Worm (Caenorhabditis elegans): ENCODE results near the gene Y57G7A.11.

The Y57G7A.11 gene

DNA sequence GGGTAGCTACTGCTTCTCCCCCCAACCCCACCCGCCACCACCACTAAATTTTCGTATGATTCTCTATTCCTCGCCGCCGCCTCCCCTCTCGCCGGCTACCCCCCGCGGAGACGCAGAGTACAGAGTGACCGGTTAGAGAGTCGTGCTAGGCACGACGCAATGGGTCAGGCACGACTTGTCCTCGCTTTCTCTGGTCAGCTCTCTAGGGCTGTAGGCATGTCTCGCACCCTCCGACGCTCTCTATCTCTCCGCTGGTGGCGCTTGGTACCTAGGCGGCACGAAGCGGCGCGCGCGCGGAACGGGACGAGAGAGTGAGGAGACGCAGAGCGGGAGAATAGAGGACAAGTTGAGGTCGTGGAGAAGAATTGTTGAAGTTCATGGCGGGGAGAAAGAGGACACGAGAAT is 29.8 kb downstream of the Y57G7A.11 start:
- peak; percentile 91 for TF ChIP-seq zag-1 (tag; optimal IDR thresholded peaks at IDR 0.05)
- TF ChIP-seq gmeb-1 (tag; optimal IDR thresholded peaks at IDR 0.05): peak; percentile 46
- TF ChIP-seq sma-3 (GFP tag; optimal IDR thresholded peaks at IDR 0.05): peak; percentile 89
- TF ChIP-seq elt-1 (tag; optimal IDR thresholded peaks at IDR 0.05): peak; percentile 43
- no peak for TF ChIP-seq unc-39 (tag; optimal IDR thresholded peaks at IDR 0.05)
- peak; percentile 32 to 85 for TF ChIP-seq lsy-2 (tag; optimal IDR thresholded peaks at IDR 0.05)
- peak; percentile 53 for TF ChIP-seq nhr-129 (tag; optimal IDR thresholded peaks at IDR 0.05)
- peak; percentile 94 for TF ChIP-seq nhr-25 (tag; optimal IDR thresholded peaks at IDR 0.05)
- peak; percentile 82 for TF ChIP-seq blmp-1 (tag; optimal IDR thresholded peaks at IDR 0.05; ENCODE audit: insufficient read depth)
- TF ChIP-seq nhr-11 (tag; optimal IDR thresholded peaks at IDR 0.05): no peak
- TF ChIP-seq ceh-16 (tag; optimal IDR thresholded peaks at IDR 0.05): peak; percentile 69
- peak; percentile 61 for TF ChIP-seq lin-13 (GFP tag; optimal IDR thresholded peaks at IDR 0.05)
- no peak for TF ChIP-seq ztf-11 (tag; optimal IDR thresholded peaks at IDR 0.05)
- no peak for TF ChIP-seq nhr-10 (tag; optimal IDR thresholded peaks at IDR 0.05)
- peak; percentile 52 for TF ChIP-seq nhr-237 (tag; optimal IDR thresholded peaks at IDR 0.05)
- TF ChIP-seq sma-9 (GFP tag; optimal IDR thresholded peaks at IDR 0.05): peak; percentile 91
- no peak for TF ChIP-seq sma-9 (tag; optimal IDR thresholded peaks at IDR 0.05)
- peak; percentile 46 for TF ChIP-seq crh-2 (tag; optimal IDR thresholded peaks at IDR 0.05)
- TF ChIP-seq C34F6.9 (tag; optimal IDR thresholded peaks at IDR 0.05): peak; percentile 43
- TF ChIP-seq ceh-82 (tag; optimal IDR thresholded peaks at IDR 0.05): peak; percentile 76
- no peak for TF ChIP-seq peb-1 (tag; optimal IDR thresholded peaks at IDR 0.05)
- TF ChIP-seq mdl-1 (tag; optimal IDR thresholded peaks at IDR 0.05): peak; percentile 87 to 90
- peak; percentile 72 for TF ChIP-seq sem-4 (tag; optimal IDR thresholded peaks at IDR 0.05)
- no peak for TF ChIP-seq skn-1 (tag; optimal IDR thresholded peaks at IDR 0.05)
- TF ChIP-seq mab-5 (tag; optimal IDR thresholded peaks at IDR 0.05): peak; percentile 9
- peak; percentile 83 for TF ChIP-seq unc-55 (GFP tag; optimal IDR thresholded peaks at IDR 0.05)
- peak; percentile 84 for TF ChIP-seq fos-1 (tag; optimal IDR thresholded peaks at IDR 0.05)
- TF ChIP-seq egl-27 (tag; optimal IDR thresholded peaks at IDR 0.05): peak; percentile 86
- TF ChIP-seq R02D3.7 (tag; optimal IDR thresholded peaks at IDR 0.05): no peak
- peak; percentile 39 for TF ChIP-seq lin-11 (tag; optimal IDR thresholded peaks at IDR 0.05)
- TF ChIP-seq nhr-21 (tag; optimal IDR thresholded peaks at IDR 0.05): peak; percentile 95
- no peak for TF ChIP-seq mbf-1 (tag; optimal IDR thresholded peaks at IDR 0.05)
- TF ChIP-seq Y55F3AM.14 (GFP tag; optimal IDR thresholded peaks at IDR 0.05): peak; percentile 87
- peak; percentile 100 for TF ChIP-seq F13H6.1 (tag; optimal IDR thresholded peaks at IDR 0.05)
- no peak for TF ChIP-seq elt-3 (tag; optimal IDR thresholded peaks at IDR 0.05)
- peak; percentile 65 for TF ChIP-seq unc-62 (GFP tag; optimal IDR thresholded peaks at IDR 0.05)

- TF ChIP-seq nhr-21 (tag; optimal IDR thresholded peaks at IDR 0.05) (no peak), lin-11 (tag; optimal IDR thresholded peaks at IDR 0.05) (no peak), aly-2 (tag; optimal IDR thresholded peaks at IDR 0.05) (no peak), nhr-237 (tag; optimal IDR thresholded peaks at IDR 0.05) (no peak), nhr-77 (tag; optimal IDR thresholded peaks at IDR 0.05) (no peak), blmp-1 (tag; optimal IDR thresholded peaks at IDR 0.05; ENCODE audit: insufficient read depth) (no peak), C34F6.9 (tag; optimal IDR thresholded peaks at IDR 0.05) (no peak), ztf-11 (tag; optimal IDR thresholded peaks at IDR 0.05) (no peak), nhr-129 (tag; optimal IDR thresholded peaks at IDR 0.05) (no peak), mab-5 (tag; optimal IDR thresholded peaks at IDR 0.05) (no peak), ztf-4 (tag; optimal IDR thresholded peaks at IDR 0.05) (no peak), dmd-4 (tag; optimal IDR thresholded peaks at IDR 0.05) (no peak), nhr-10 (tag; optimal IDR thresholded peaks at IDR 0.05) (no peak), ceh-16 (tag; optimal IDR thresholded peaks at IDR 0.05) (no peak), zag-1 (tag; optimal IDR thresholded peaks at IDR 0.05) (no peak), F13H6.1 (tag; optimal IDR thresholded peaks at IDR 0.05) (no peak), alr-1 (tag; optimal IDR thresholded peaks at IDR 0.05) (no peak), nhr-11 (tag; optimal IDR thresholded peaks at IDR 0.05) (no peak), nhr-25 (tag; optimal IDR thresholded peaks at IDR 0.05) (no peak), unc-39 (tag; optimal IDR thresholded peaks at IDR 0.05) (no peak)
These were observed 30.9 kb downstream of the Y57G7A.11 start for ce11 chrII:1245783-1246182.

- TF ChIP-seq aly-2 (tag; optimal IDR thresholded peaks at IDR 0.05) (no peak), Y55F3AM.14 (GFP tag; optimal IDR thresholded peaks at IDR 0.05) (peak; percentile 39), ama-1 (optimal IDR thresholded peaks at IDR 0.05) (no peak), snpc-4 (tag; optimal IDR thresholded peaks at IDR 0.05) (no peak), lin-11 (tag; optimal IDR thresholded peaks at IDR 0.05) (no peak), nhr-25 (tag; optimal IDR thresholded peaks at IDR 0.05) (no peak), sma-9 (GFP tag; optimal IDR thresholded peaks at IDR 0.05) (no peak), sma-9 (tag; optimal IDR thresholded peaks at IDR 0.05) (no peak), nhr-21 (tag; optimal IDR thresholded peaks at IDR 0.05) (peak; percentile 56), unc-55 (GFP tag; optimal IDR thresholded peaks at IDR 0.05) (peak; percentile 49), lsy-2 (tag; optimal IDR thresholded peaks at IDR 0.05) (peak in 1 of 2 experiments; percentile 3), blmp-1 (tag; optimal IDR thresholded peaks at IDR 0.05; ENCODE audit: insufficient read depth) (peak; percentile 46)
These were observed 32.2 kb downstream of the Y57G7A.11 start for ce11 chrII:1244420-1244959.
